Fruit fly (Drosophila melanogaster) whole organism, embryonic: ENCODE results near the gene CG31960.

Experiments used
- Awh ChIP-seq: fragments of 200-800 bp; sonication (Bioruptor generic); IDR thresholded peaks from 2 replicates; pipeline ENCODE4, ENCODE4 v1.3.6; 2022; ENCODE audit warnings: missing biosample characterization, missing genetic modification characterization
- Bgb ChIP-seq: fragments of 200-800 bp; sonication (Bioruptor generic); IDR thresholded peaks from 2 replicates; pipeline ENCODE4 v1.3.6; 2022; ENCODE audit warnings: missing biosample characterization, missing genetic modification characterization; ENCODE audit not compliant: partially characterized antibody
- C15 ChIP-seq: fragments of 200-800 bp; sonication (Bioruptor generic); IDR thresholded peaks from 3 replicates; pipeline ENCODE4 v1.3.6; 2022; ENCODE audit warnings: missing biosample characterization, missing genetic modification characterization
- CG10147 ChIP-seq: fragments of 200-800 bp; sonication (Bioruptor generic); optimal IDR thresholded peaks from 2 replicates; lab custom pipeline; 2019; ENCODE audit warnings: missing biosample characterization, mild to moderate bottlenecking, missing genetic modification characterization, moderate library complexity
- CG10366 ChIP-seq: fragments of 200-800 bp; sonication (Bioruptor generic); IDR thresholded peaks from 2 replicates; pipeline ENCODE4 v1.3.6; 2022; ENCODE audit warnings: missing biosample characterization, missing genetic modification characterization
- CG10959 ChIP-seq: fragments of 200-800 bp; sonication (Bioruptor generic); IDR thresholded peaks from 2 replicates; pipeline ENCODE4 v1.3.6; 2022; ENCODE audit warnings: missing biosample characterization, missing genetic modification characterization
- CG11247 ChIP-seq: fragments of 200-800 bp; sonication (Bioruptor generic); IDR thresholded peaks from 2 replicates; pipeline ENCODE4 v1.3.6; 2022; ENCODE audit warnings: missing biosample characterization, missing genetic modification characterization
- CG12659 ChIP-seq: fragments of 200-800 bp; sonication (Bioruptor generic); optimal IDR thresholded peaks from 3 replicates; lab custom pipeline; 2017; ENCODE audit warnings: mild to moderate bottlenecking, missing biosample characterization, missing genetic modification reagents, missing genetic modification characterization
- CG14667 ChIP-seq: fragments of 200-800 bp; sonication (Bioruptor generic); IDR thresholded peaks from 2 replicates; pipeline ENCODE4 v1.3.6; 2022; ENCODE audit warnings: missing biosample characterization, missing genetic modification characterization
- CG14860 ChIP-seq: fragments of 200-800 bp; sonication (Bioruptor generic); IDR thresholded peaks from 3 replicates; pipeline ENCODE4 v1.3.6; 2022; ENCODE audit warnings: missing biosample characterization, missing genetic modification characterization; ENCODE audit not compliant: partially characterized antibody
- CG16779 ChIP-seq: fragments of 200-800 bp; sonication (Bioruptor generic); IDR thresholded peaks from 2 replicates; pipeline ENCODE4 v1.3.6; 2022; ENCODE audit warnings: missing biosample characterization, missing genetic modification characterization
- CG17328 ChIP-seq: fragments of 200-800 bp; sonication (Bioruptor generic); IDR thresholded peaks from 2 replicates; pipeline ENCODE4 v1.3.6; 2022; ENCODE audit warnings: missing biosample characterization, missing genetic modification characterization
- CG17359 ChIP-seq: fragments of 200-800 bp; sonication (Bioruptor generic); optimal IDR thresholded peaks from 3 replicates; lab custom pipeline; 2018; ENCODE audit warnings: missing biosample characterization, mild to moderate bottlenecking, missing genetic modification characterization, moderate library complexity
- CG17361 ChIP-seq: fragments of 200-800 bp; sonication (Bioruptor generic); IDR thresholded peaks from 3 replicates; pipeline ENCODE4 v1.3.6; 2022; ENCODE audit warnings: missing biosample characterization, missing genetic modification characterization
- CG17912 ChIP-seq: fragments of 200-800 bp; sonication (Bioruptor generic); optimal IDR thresholded peaks from 2 replicates; lab custom pipeline; 2018; ENCODE audit warnings: missing biosample characterization, mild to moderate bottlenecking, missing genetic modification characterization
- CG18262 ChIP-seq: fragments of 200-800 bp; optimal IDR thresholded peaks from 3 replicates; lab custom pipeline; 2019; ENCODE audit warnings: missing biosample characterization, mild to moderate bottlenecking, missing genetic modification characterization, moderate library complexity
- CG2202 ChIP-seq: fragments of 200-800 bp; sonication (Bioruptor generic); optimal IDR thresholded peaks from 2 replicates; lab custom pipeline; 2018; ENCODE audit warnings: missing biosample characterization, mild to moderate bottlenecking, missing genetic modification characterization
- CG32772 ChIP-seq: fragments of 200-800 bp; sonication (Bioruptor generic); IDR thresholded peaks from 2 replicates; pipeline ENCODE4 v1.3.6; 2022; ENCODE audit warnings: missing biosample characterization, missing genetic modification characterization
- CG34422 ChIP-seq: fragments of 200-800 bp; sonication (Bioruptor generic); IDR thresholded peaks from 3 replicates; pipeline ENCODE4 v1.3.6; 2022; ENCODE audit warnings: missing biosample characterization, missing genetic modification characterization
- CG43689 ChIP-seq: fragments of 200-800 bp; sonication (Bioruptor generic); IDR thresholded peaks from 2 replicates; pipeline ENCODE4 v1.3.6; 2022; ENCODE audit warnings: missing biosample characterization, missing genetic modification characterization
- CG6683 ChIP-seq: fragments of 200-800 bp; sonication (Bioruptor generic); optimal IDR thresholded peaks from 2 replicates; lab custom pipeline; 2017; ENCODE audit warnings: missing biosample characterization, mild to moderate bottlenecking, missing genetic modification characterization, missing genetic modification reagents
- CG7357 ChIP-seq: fragments of 200-800 bp; sonication (Bioruptor generic); IDR thresholded peaks from 3 replicates; pipeline ENCODE4 v1.3.6; 2022; ENCODE audit warnings: missing biosample characterization, missing genetic modification characterization
- CG9215 ChIP-seq: fragments of 200-800 bp; sonication (Bioruptor generic); IDR thresholded peaks from 2 replicates; pipeline ENCODE4 v1.3.6; 2022; ENCODE audit warnings: missing biosample characterization, missing genetic modification characterization
- E2f1 ChIP-seq: fragments of 200-800 bp; sonication (Bioruptor generic); IDR thresholded peaks from 2 replicates; pipeline ENCODE4 v1.3.6; 2022; ENCODE audit warnings: missing biosample characterization, missing genetic modification characterization
- Fer3 ChIP-seq: fragments of 200-800 bp; sonication (Bioruptor generic); optimal IDR thresholded peaks from 2 replicates; lab custom pipeline; 2018; ENCODE audit warnings: missing biosample characterization, mild to moderate bottlenecking, missing genetic modification characterization, moderate library complexity
- Gug ChIP-seq: fragments of 200-800 bp; sonication (Bioruptor generic); IDR thresholded peaks from 4 replicates; pipeline ENCODE4 v1.3.6; 2022; ENCODE audit warnings: missing biosample characterization, missing genetic modification characterization
- HLH4C ChIP-seq: fragments of 200-800 bp; sonication (Bioruptor generic); IDR thresholded peaks from 3 replicates; pipeline ENCODE4 v1.3.6; 2022; ENCODE audit warnings: missing biosample characterization, missing genetic modification characterization; ENCODE audit not compliant: partially characterized antibody
- HLHmδ ChIP-seq: fragments of 200-800 bp; sonication (Bioruptor generic); optimal IDR thresholded peaks from 2 replicates; lab custom pipeline; 2018; ENCODE audit warnings: missing biosample characterization, mild to moderate bottlenecking, missing genetic modification characterization, moderate library complexity
- Lpt ChIP-seq: fragments of >200 bp; optimal IDR thresholded peaks from 2 replicates; lab custom pipeline; 2018; ENCODE audit warnings: missing biosample characterization, missing genetic modification characterization
- NfI ChIP-seq: fragments of 200-800 bp; sonication (Bioruptor generic); optimal IDR thresholded peaks from 3 replicates; lab custom pipeline; 2018; ENCODE audit warnings: missing biosample characterization, mild to moderate bottlenecking, missing genetic modification characterization, moderate library complexity
- Optix ChIP-seq: fragments of 200-800 bp; sonication (Bioruptor generic); IDR thresholded peaks from 3 replicates; pipeline ENCODE4 v1.3.6; 2022; ENCODE audit warnings: missing biosample characterization, missing genetic modification characterization
- Poxn ChIP-seq: fragments of 200-800 bp; sonication (Bioruptor generic); IDR thresholded peaks from 2 replicates; pipeline ENCODE4 v1.3.6; 2022; ENCODE audit warnings: missing biosample characterization, missing genetic modification characterization
- Xbp1 ChIP-seq: fragments of 200-800 bp; sonication (Bioruptor generic); optimal IDR thresholded peaks from 3 replicates; lab custom pipeline; 2016; ENCODE audit warnings: missing biosample characterization, mild to moderate bottlenecking, missing genetic modification characterization
- az2 ChIP-seq: fragments of 200-800 bp; sonication (Bioruptor generic); optimal IDR thresholded peaks from 3 replicates; lab custom pipeline; 2016; ENCODE audit warnings: missing biosample characterization, missing genetic modification characterization
- bab2 ChIP-seq: fragments of 200-800 bp; sonication (Bioruptor generic); optimal IDR thresholded peaks from 2 replicates; lab custom pipeline; 2016; ENCODE audit warnings: missing biosample characterization, missing genetic modification characterization
- bcd ChIP-seq: fragments of 200-800 bp; sonication (Bioruptor generic); optimal IDR thresholded peaks from 2 replicates; lab custom pipeline; 2017; ENCODE audit warnings: missing biosample characterization, mild to moderate bottlenecking, missing genetic modification characterization
- corto ChIP-seq: fragments of 200-800 bp; sonication (Bioruptor generic); optimal IDR thresholded peaks from 2 replicates; lab custom pipeline; 2016; ENCODE audit warnings: missing biosample characterization, mild to moderate bottlenecking, missing genetic modification characterization, moderate library complexity
- dmrt11E ChIP-seq: fragments of 200-800 bp; sonication (Bioruptor generic); optimal IDR thresholded peaks from 3 replicates; lab custom pipeline; 2018; ENCODE audit warnings: missing biosample characterization, mild to moderate bottlenecking, missing genetic modification characterization, moderate library complexity
- fd96Cb ChIP-seq: fragments of 200-800 bp; sonication (Bioruptor generic); optimal IDR thresholded peaks from 2 replicates; lab custom pipeline; 2018; ENCODE audit warnings: missing biosample characterization, mild to moderate bottlenecking, missing genetic modification characterization, moderate library complexity
- fu2 ChIP-seq: fragments of 200-800 bp; sonication (Bioruptor generic); optimal IDR thresholded peaks from 2 replicates; lab custom pipeline; 2016; ENCODE audit warnings: missing biosample characterization, missing genetic modification characterization
- gcm ChIP-seq: fragments of 200-800 bp; sonication (Bioruptor generic); optimal IDR thresholded peaks from 2 replicates; lab custom pipeline; 2019; ENCODE audit warnings: missing biosample characterization, mild to moderate bottlenecking, missing genetic modification characterization, moderate library complexity
- gcm2 ChIP-seq: fragments of 200-800 bp; sonication (Bioruptor generic); optimal IDR thresholded peaks from 2 replicates; lab custom pipeline; 2016; ENCODE audit warnings: missing biosample characterization, missing genetic modification characterization
- hbn ChIP-seq: fragments of 200-800 bp; sonication (Bioruptor generic); IDR thresholded peaks from 2 replicates; pipeline ENCODE4 v1.3.6; 2022; ENCODE audit warnings: missing biosample characterization, missing genetic modification characterization; ENCODE audit not compliant: partially characterized antibody
- jing ChIP-seq: fragments of 200-800 bp; sonication (Bioruptor generic); optimal IDR thresholded peaks from 2 replicates; lab custom pipeline; 2018; ENCODE audit warnings: missing biosample characterization, mild to moderate bottlenecking, missing genetic modification characterization
- mirr ChIP-seq: fragments of 200-800 bp; sonication (Bioruptor generic); optimal IDR thresholded peaks from 3 replicates; lab custom pipeline; 2018; ENCODE audit warnings: missing biosample characterization, mild to moderate bottlenecking, missing genetic modification characterization
- onecut ChIP-seq: fragments of 200-800 bp; sonication (Bioruptor generic); IDR thresholded peaks from 2 replicates; pipeline ENCODE4 v1.3.6; 2022; ENCODE audit warnings: missing biosample characterization, missing genetic modification characterization
- otp ChIP-seq: fragments of 200-800 bp; sonication (Bioruptor generic); IDR thresholded peaks from 3 replicates; pipeline ENCODE4, ENCODE4 v1.3.6; 2022; ENCODE audit warnings: missing biosample characterization, missing genetic modification characterization
- pb ChIP-seq: fragments of 200-800 bp; sonication (Bioruptor generic); optimal IDR thresholded peaks from 3 replicates; lab custom pipeline; 2016; ENCODE audit warnings: missing biosample characterization, missing genetic modification characterization
- pnt ChIP-seq: fragments of 200-800 bp; sonication (Bioruptor generic); optimal IDR thresholded peaks from 3 replicates; lab custom pipeline; 2016; ENCODE audit warnings: missing biosample characterization, missing genetic modification characterization
- repo ChIP-seq: fragments of 200-800 bp; sonication (Bioruptor generic); optimal IDR thresholded peaks from 2 replicates; lab custom pipeline; 2016; ENCODE audit warnings: missing biosample characterization, missing genetic modification characterization
- ro ChIP-seq: fragments of 200-800 bp; sonication (Bioruptor generic); IDR thresholded peaks from 2 replicates; pipeline ENCODE4 v1.3.6; 2022; ENCODE audit warnings: missing biosample characterization, missing genetic modification characterization

The CG31960 gene

dm6 chr2L:3832249-3832675 lies 47.5 kb downstream of the CG31960 start (continued):
- TF ChIP-seq Optix (GFP tag; lab: Robert Waterston, UW) (peak; percentile 97), Fer3 (peak; percentile 89), HLH4C (GFP tag; lab: Robert Waterston, UW) (no peak), Poxn (GFP tag; lab: Robert Waterston, UW) (peak; percentile 53; the same call in 1 of the 2 replicates), CG17328 (GFP tag; lab: Robert Waterston, UW) (peak; percentile 98), pb (GFP tag; lab: Kevin White, UChicago) (peak; percentile 94), HLHmδ (GFP tag; lab: Kevin White, UChicago) (peak; percentile 95), CG11247 (GFP tag; lab: Robert Waterston, UW) (peak; percentile 95), CG14860 (GFP tag; lab: Robert Waterston, UW) (no peak), E2f1 (GFP tag; lab: Robert Waterston, UW) (peak; percentile 95), CG16779 (GFP tag; lab: Robert Waterston, UW) (peak; percentile 73), Awh (GFP tag; lab: Robert Waterston, UW) (peak; percentile 97), CG32772 (GFP tag; lab: Robert Waterston, UW) (peak; percentile 95), ro (GFP tag; lab: Robert Waterston, UW) (peak; percentile 94), NfI (GFP tag; lab: Kevin White, UChicago) (peak; percentile 91), CG43689 (GFP tag; lab: Robert Waterston, UW) (peak; percentile 90), bab2 (GFP tag; lab: Kevin White, UChicago) (peak; percentile 97), corto (GFP tag; lab: Kevin White, UChicago) (no peak), CG10366 (GFP tag; lab: Robert Waterston, UW) (peak; percentile 96), dmrt11E (tag; lab: Kevin White, UChicago) (peak; percentile 99), Lpt (GFP tag; lab: Kevin White, UChicago) (no peak), CG17359 (peak; percentile 97), repo (peak; percentile 95), CG12659 (GFP tag; lab: Kevin White, UChicago) (peak; percentile 94), mirr (peak; percentile 74), onecut (peak; percentile 95), fu2 (peak; percentile 80), Xbp1 (GFP tag; lab: Kevin White, UChicago) (peak; percentile 97), CG7357 (GFP tag; lab: Robert Waterston, UW) (peak; percentile 83), Gug (GFP tag; lab: Robert Waterston, UW) (peak; percentile 96), bcd (GFP tag; lab: Kevin White, UChicago) (peak; percentile 96), CG18262 (peak; percentile 98), hbn (no peak), CG6683 (GFP tag; lab: Kevin White, UChicago) (peak; percentile 82), gcm (GFP tag; lab: Kevin White, UChicago) (peak; percentile 96), gcm2 (GFP tag; lab: Kevin White, UChicago) (peak; percentile 95), C15 (GFP tag; lab: Robert Waterston, UW) (peak; percentile 70; the same call in 1 of the 3 replicates), CG14667 (GFP tag; lab: Robert Waterston, UW) (peak; percentile 91), jing (GFP tag; lab: Kevin White, UChicago) (peak; percentile 97), fd96Cb (tag; lab: Kevin White, UChicago) (peak; percentile 98), CG17912 (peak; percentile 86), CG34422 (GFP tag; lab: Robert Waterston, UW) (peak; percentile 97), CG2202 (tag; lab: Kevin White, UChicago) (peak; percentile 98), CG10147 (peak; percentile 90), Bgb (GFP tag; lab: Robert Waterston, UW) (peak; percentile 26; the same call in 1 of the 2 replicates), az2 (GFP tag; lab: Kevin White, UChicago) (peak; percentile 98), CG9215 (GFP tag; lab: Robert Waterston, UW) (peak; percentile 81), CG17361 (GFP tag; lab: Robert Waterston, UW) (peak; percentile 96), otp (GFP tag; lab: Robert Waterston, UW) (peak; percentile 97), pnt (GFP tag; lab: Kevin White, UChicago) (peak; percentile 98), CG10959 (GFP tag; lab: Robert Waterston, UW) (peak; percentile 98)
